Worm (Caenorhabditis elegans): Measurements from ENCODE around the gene F45E1.5.

DNA sequence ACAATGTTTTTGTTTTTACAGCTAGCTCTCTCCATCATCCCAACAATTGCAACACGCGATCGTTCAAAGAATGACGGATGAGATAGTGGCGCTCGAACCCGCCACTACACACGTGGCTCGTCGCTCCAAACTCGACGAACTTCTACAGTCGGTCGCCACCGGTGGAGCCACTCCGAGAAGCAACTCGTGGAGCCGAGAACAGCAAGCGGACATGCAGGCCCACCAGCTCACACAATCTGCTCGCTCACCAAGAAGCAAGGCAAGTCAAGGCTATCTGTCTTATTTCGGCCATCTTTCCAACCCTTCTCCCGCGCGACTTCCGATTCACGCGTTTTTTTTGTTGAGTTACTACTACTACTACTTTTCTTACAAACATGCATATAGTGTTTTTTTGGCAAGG is 27.2 kb downstream of the F45E1.5 start, which contains the start of the genes F45E1.1 and F45E1.2:
- TF ChIP-seq dao-5 (tag; optimal IDR thresholded peaks at IDR 0.05): no peak
- no peak for TF ChIP-seq him-1 (tag; optimal IDR thresholded peaks at IDR 0.05)
- TF ChIP-seq W03F9.2 (tag; optimal IDR thresholded peaks at IDR 0.05): no peak

Measured in whole organism, L4/young adult.